Fruit fly (Drosophila melanogaster) whole organism, larva: ENCODE measurements around the gene fwd.
A peak's percentile ranks its signal among the peaks of the same experiment; 100 is the strongest.

Experiments
- noc ChIP-seq: fragments of 200-800 bp; sonication (Bioruptor generic); optimal IDR thresholded peaks from 3 replicates; lab custom pipeline; 2019; ENCODE audit warnings: missing biosample characterization, mild to moderate bottlenecking, missing genetic modification characterization, moderate library complexity

Gene fwd

dm6 chr3L:340124-340523 is 20.4 kb upstream of the fwd start:
- TF ChIP-seq noc (tag; lab: Kevin White, UChicago) = no peak

- TF ChIP-seq noc (tag; lab: Kevin White, UChicago) = no peak
Observed at dm6 chr3L:339072-339471, 19.4 kb upstream of the fwd start.

dm6 chr3L:338116-338515 is 18.4 kb upstream of the fwd start:
- no peak for TF ChIP-seq noc (tag; lab: Kevin White, UChicago)

dm6 chr3L:337148-337547 is 17.5 kb upstream of the fwd start:
- peak; percentile 39 for TF ChIP-seq noc (tag; lab: Kevin White, UChicago)

dm6 chr3L:331842-332802 is 12.4 kb upstream of the fwd start, which contains the start of gene mthl9:
Gene mthl9 (minus strand): TSS chr3L:332309.
- TF ChIP-seq noc (tag; lab: Kevin White, UChicago) = peak; percentile 43

dm6 chr3L:329153-329698 is 9.5 kb upstream of the fwd start:
- no peak for TF ChIP-seq noc (tag; lab: Kevin White, UChicago)

- no peak for TF ChIP-seq noc (tag; lab: Kevin White, UChicago)
Observed at dm6 chr3L:327833-328232, 8.1 kb upstream of the fwd start, which contains the start of the genes Atac3 and Ptpmeg. Gene Atac3 (minus strand): TSS chr3L:327992. Gene Ptpmeg (plus strand): TSS chr3L:328097.

- TF ChIP-seq noc (tag; lab: Kevin White, UChicago) = no peak
Observed at dm6 chr3L:324486-324885, 4.8 kb upstream of the fwd start, which contains the start of gene CG32344. Gene CG32344 (minus strand): TSS chr3L:324720.

- TF ChIP-seq noc (tag; lab: Kevin White, UChicago) = no peak
Observed at dm6 chr3L:321495-321894, 1.8 kb upstream of the fwd start.

- no peak for TF ChIP-seq noc (tag; lab: Kevin White, UChicago)
Observed at dm6 chr3L:320798-321197, 1.1 kb upstream of the fwd start.

- TF ChIP-seq noc (tag; lab: Kevin White, UChicago) = no peak
Observed at dm6 chr3L:320010-320337, 290 bp upstream of the fwd start.

- TF ChIP-seq noc (tag; lab: Kevin White, UChicago) = no peak
Observed at dm6 chr3L:316784-317183, 2.9 kb downstream of the fwd start, which contains the start of gene ddbt. Gene ddbt (plus strand): TSS chr3L:317084.

- no peak for TF ChIP-seq noc (tag; lab: Kevin White, UChicago)
Observed at dm6 chr3L:315140-315539, 4.5 kb downstream of the fwd start.

dm6 chr3L:312323-312722 is 7.4 kb downstream of the fwd start:
- no peak for TF ChIP-seq noc (tag; lab: Kevin White, UChicago)

- no peak for TF ChIP-seq noc (tag; lab: Kevin White, UChicago)
Observed at dm6 chr3L:311607-312006, 8.1 kb downstream of the fwd start.

dm6 chr3L:299952-300605 is 19.6 kb downstream of the fwd start:
- TF ChIP-seq noc (tag; lab: Kevin White, UChicago) = no peak
